Worm (Caenorhabditis elegans) whole organism, early embryonic: ENCODE results near the gene abcf-3.

Experiments
- B0310.2 ChIP-seq: sonication (generic microtip); optimal IDR thresholded peaks from 2 replicates; lab custom pipeline; 2016; ENCODE audit warnings: mild to moderate bottlenecking, missing genetic modification characterization, missing compliant biosample characterization
- ama-1 ChIP-seq: fragments of 150-350 bp; optimal IDR thresholded peaks from 2 replicates; lab custom pipeline; 2014

DNA sequence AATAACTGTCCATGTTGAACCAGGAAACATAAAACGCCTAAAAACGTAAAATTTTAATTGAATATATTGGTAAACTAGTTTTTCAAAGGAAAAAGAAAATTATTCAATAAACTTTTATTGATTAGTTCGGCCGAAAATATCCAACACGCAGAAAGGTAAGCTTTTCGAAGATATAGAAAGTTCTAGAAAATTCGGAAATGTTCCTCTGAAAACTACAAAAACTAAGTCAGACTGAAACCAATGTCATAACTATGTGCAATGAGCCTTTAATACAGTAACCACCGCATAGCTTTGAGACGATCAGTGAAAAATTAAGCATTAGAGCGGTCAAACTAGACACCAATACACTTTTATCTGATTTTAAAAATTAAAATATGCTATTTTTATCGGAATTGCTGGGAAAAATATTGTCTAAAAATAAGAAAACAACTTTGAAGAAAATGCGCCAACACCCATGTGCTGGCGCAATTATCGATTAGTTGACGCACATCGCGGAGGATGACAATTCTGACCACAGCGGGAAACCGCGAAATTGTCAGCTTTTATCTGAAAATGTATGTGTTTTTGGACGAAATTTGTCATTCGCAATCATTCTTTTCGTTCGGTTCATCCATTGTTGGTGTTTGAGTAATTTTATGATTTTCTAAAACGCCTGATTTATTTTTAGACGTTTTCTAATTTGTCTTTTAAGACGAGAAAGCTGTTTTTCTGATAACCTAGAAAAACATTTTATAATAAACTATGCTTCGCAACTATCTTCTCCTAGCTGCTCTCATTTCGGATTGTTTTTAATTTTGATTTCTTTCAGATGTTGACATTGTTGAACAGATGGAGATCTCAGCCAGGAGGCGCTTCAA lies 25.4 kb downstream of the abcf-3 start, which contains the start of the genes C23G10.7 and rpn-2:
- TF ChIP-seq ama-1 (lab: Kevin White, UChicago) (no peak), B0310.2 (tag; lab: Kevin White, UChicago) (no peak)
